Worm (Caenorhabditis elegans): Measurements from ENCODE around the gene str-84.

DNA sequence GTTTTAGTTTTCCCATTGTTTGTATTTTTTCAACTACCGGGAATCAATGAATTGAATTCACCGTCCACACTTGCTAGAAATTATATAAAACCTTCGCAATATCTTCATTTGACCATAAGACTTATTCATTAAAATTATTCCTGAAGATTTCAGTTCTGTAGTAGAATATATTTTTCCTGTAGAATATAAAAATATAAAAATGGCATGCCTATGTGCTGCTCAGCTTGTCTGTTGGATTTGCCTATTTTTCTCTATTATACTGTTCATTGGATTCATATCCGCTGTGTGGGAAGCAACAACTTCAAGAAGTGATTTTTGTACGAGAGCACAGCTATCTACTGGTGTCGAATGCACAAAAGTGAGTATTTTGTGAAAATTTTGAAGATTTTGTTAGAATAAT lies 10.9 kb upstream of the str-84 start, which contains the start of gene F59E11.6:
- TF ChIP-seq nhr-90 (tag; optimal IDR thresholded peaks at IDR 0.05; ENCODE audit: poor library complexity) (no peak), skn-1 (tag; optimal IDR thresholded peaks at IDR 0.05) (no peak), egl-27 (tag; optimal IDR thresholded peaks at IDR 0.05) (no peak), alr-1 (tag; optimal IDR thresholded peaks at IDR 0.05; ENCODE audit: borderline replicate concordance) (no peak), snpc-4 (tag; optimal IDR thresholded peaks at IDR 0.05) (no peak), ceh-82 (tag; optimal IDR thresholded peaks at IDR 0.05) (no peak), nhr-11 (tag; optimal IDR thresholded peaks at IDR 0.05) (no peak), ama-1 (optimal IDR thresholded peaks at IDR 0.05) (no peak), lin-14 (GFP tag; optimal IDR thresholded peaks at IDR 0.05) (no peak), blmp-1 (tag; optimal IDR thresholded peaks at IDR 0.05) (no peak), nhr-76 (tag; optimal IDR thresholded peaks at IDR 0.05) (no peak), efl-3 (GFP tag; optimal IDR thresholded peaks at IDR 0.05) (no peak)
